Fruit fly (Drosophila melanogaster) whole organism, adult: ENCODE measurements around the gene CG43342.

Experiments used
- CG11617 ChIP-seq: fragments of 200-800 bp; sonication (Bioruptor generic); optimal IDR thresholded peaks from 2 replicates; lab custom pipeline; 2017; ENCODE audit warnings: mild to moderate bottlenecking, missing biosample characterization, missing genetic modification reagents, missing genetic modification characterization
- CG14711 ChIP-seq: fragments of 200-800 bp; sonication (Bioruptor generic); optimal IDR thresholded peaks from 2 replicates; lab custom pipeline; 2018; ENCODE audit warnings: missing biosample characterization, mild to moderate bottlenecking, missing genetic modification characterization, moderate library complexity
- CG1620 ChIP-seq: fragments of 200-800 bp; sonication (Bioruptor generic); optimal IDR thresholded peaks from 2 replicates; lab custom pipeline; 2016; ENCODE audit warnings: missing biosample characterization, missing genetic modification characterization
- bab1 ChIP-seq: fragments of 200-800 bp; sonication (Bioruptor generic); optimal IDR thresholded peaks from 3 replicates; lab custom pipeline; 2019; ENCODE audit warnings: missing biosample characterization, mild to moderate bottlenecking, missing genetic modification characterization, moderate library complexity
- ovo ChIP-seq: fragments of 200-800 bp; sonication (Bioruptor generic); optimal IDR thresholded peaks from 2 replicates; lab custom pipeline; 2016; ENCODE audit warnings: missing biosample characterization, missing genetic modification characterization

dm6 chr3R:22331691-22332090 is 49.4 kb upstream of the CG43342 start, which contains the start of gene CG13862:
- no peak for TF ChIP-seq CG11617 (GFP tag; lab: Kevin White, UChicago)
- TF ChIP-seq ovo, result no peak
- no peak for TF ChIP-seq bab1 (GFP tag; lab: Kevin White, UChicago)
- TF ChIP-seq CG1620 (GFP tag; lab: Kevin White, UChicago), result no peak
- no peak for TF ChIP-seq CG14711 (tag; lab: Kevin White, UChicago)
